Fruit fly (Drosophila melanogaster) whole organism, prepupa: ENCODE results near the gene Baldspot.

Source experiments
- CG10631 ChIP-seq: fragments of 200-800 bp; sonication (Bioruptor generic); optimal IDR thresholded peaks from 2 replicates; lab custom pipeline; 2016; ENCODE audit warnings: missing biosample characterization, missing genetic modification characterization
- CG31627 ChIP-seq: fragments of 200-800 bp; sonication (Bioruptor generic); optimal IDR thresholded peaks from 3 replicates; lab custom pipeline; 2016; ENCODE audit warnings: missing biosample characterization, missing genetic modification characterization
- CG32006 ChIP-seq: fragments of 200-800 bp; sonication (Bioruptor generic); optimal IDR thresholded peaks from 3 replicates; lab custom pipeline; 2017; ENCODE audit warnings: missing biosample characterization, mild to moderate bottlenecking, missing genetic modification characterization
- CG6276 ChIP-seq: fragments of 200-800 bp; sonication (Bioruptor generic); optimal IDR thresholded peaks from 2 replicates; lab custom pipeline; 2017; ENCODE audit warnings: missing biosample characterization, mild to moderate bottlenecking, missing genetic modification characterization
- CG8119 ChIP-seq: fragments of 200-800 bp; sonication (Bioruptor generic); IDR thresholded peaks from 3 replicates; pipeline ENCODE4 v1.3.6; 2022; ENCODE audit warnings: missing biosample characterization, missing genetic modification characterization
- CG9139 ChIP-seq: fragments of 200-800 bp; sonication (Bioruptor generic); optimal IDR thresholded peaks from 3 replicates; lab custom pipeline; 2017; ENCODE audit warnings: missing biosample characterization, mild to moderate bottlenecking, missing genetic modification characterization
- Eip93F ChIP-seq: fragments of 200-800 bp; sonication (Bioruptor generic); optimal IDR thresholded peaks from 2 replicates; lab custom pipeline; 2016; ENCODE audit warnings: missing biosample characterization, mild to moderate bottlenecking, missing genetic modification characterization
- Ets21C ChIP-seq: fragments of 200-800 bp; sonication (Bioruptor generic); optimal IDR thresholded peaks from 3 replicates; lab custom pipeline; 2016; ENCODE audit warnings: missing biosample characterization, missing genetic modification characterization

Baldspot gene

DNA sequence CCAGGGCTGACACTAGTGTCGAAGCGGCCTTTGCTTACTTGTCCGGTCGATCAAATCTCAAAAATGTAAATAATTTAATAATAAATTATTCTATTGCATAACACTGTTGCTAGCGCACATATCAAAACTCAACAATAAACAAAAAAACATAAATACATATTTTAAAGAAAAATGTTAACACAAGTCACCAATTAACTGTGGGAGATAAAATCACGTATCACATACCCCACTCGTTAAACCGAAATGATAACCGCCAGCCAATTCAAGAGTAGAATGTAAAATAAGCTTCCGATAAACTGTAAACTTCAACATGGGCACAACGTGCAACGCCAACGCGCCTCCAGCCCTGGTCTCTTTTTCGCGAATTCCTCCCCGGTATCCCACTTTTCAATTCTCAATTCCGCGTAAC lies 58.7 kb downstream of the Baldspot start, which contains the start of gene Arts (continued):
- TF ChIP-seq Ets21C (GFP tag; lab: Kevin White, UChicago): no peak
- peak; percentile 26 for TF ChIP-seq CG31627 (GFP tag; lab: Kevin White, UChicago)
- no peak for TF ChIP-seq CG8119
- TF ChIP-seq CG10631 (GFP tag; lab: Kevin White, UChicago): peak; percentile 48
- no peak for TF ChIP-seq CG9139
- peak; percentile 34 for TF ChIP-seq Eip93F (GFP tag; lab: Kevin White, UChicago)
- TF ChIP-seq CG6276 (GFP tag; lab: Kevin White, UChicago): no peak
- peak; percentile 40 for TF ChIP-seq CG32006 (GFP tag; lab: Kevin White, UChicago)
- TF ChIP-seq, all 60 proteins: peak for 26
